Fruit fly (Drosophila melanogaster): Measurements from ENCODE around the gene ttk.

DNA sequence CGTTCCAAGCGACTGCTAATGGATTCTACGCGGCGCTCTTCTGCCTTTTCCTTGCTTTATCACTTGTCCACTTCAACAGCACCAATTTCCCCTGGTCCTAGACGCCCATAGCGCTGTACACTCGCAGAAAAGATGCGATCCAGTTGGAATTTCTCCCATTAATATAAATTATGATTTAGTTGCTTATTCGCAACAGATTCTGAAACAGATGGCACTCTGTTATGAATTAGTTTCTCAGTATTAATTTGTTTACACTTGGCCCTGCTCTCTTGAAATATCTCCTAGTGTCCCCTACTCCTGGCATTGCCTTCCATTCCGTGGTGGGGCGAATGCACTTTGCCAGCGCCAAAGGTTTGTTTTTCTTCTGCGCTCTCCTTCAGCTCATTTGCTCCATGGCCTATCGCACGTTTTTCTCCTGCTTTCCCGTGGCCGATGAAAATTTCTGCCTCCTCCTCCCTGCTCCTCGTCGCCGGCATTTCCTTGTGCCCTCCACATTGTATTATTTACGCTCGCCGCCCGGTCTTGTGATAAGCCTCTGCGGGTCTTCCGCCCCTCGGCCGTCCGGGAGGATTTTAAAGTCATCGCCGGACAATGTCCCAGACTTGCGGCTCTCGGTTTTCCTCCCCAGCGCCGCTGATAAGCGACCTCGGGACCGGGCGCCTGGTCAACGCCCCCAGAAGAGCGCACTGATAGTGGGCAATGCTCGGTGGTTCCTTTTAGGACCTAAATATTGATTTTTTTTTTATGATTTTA, 7.3 kb upstream of the ttk start:
- TF ChIP-seq sisA (GFP tag; IDR thresholded peaks at IDR 0.05) (no peak), usp (GFP tag; optimal IDR thresholded peaks at IDR 0.05) (no peak), zen2 (GFP tag; IDR thresholded peaks at IDR 0.05; ENCODE audit: partially characterized antibody) (no peak), rib (GFP tag; IDR thresholded peaks at IDR 0.05) (no peak)

Data from whole organism, embryonic.